Worm (Caenorhabditis elegans) whole organism, L3 larva: ENCODE measurements around the gene B0563.18.

Experiments
- ama-1 ChIP-seq: fragments of 150-350 bp; optimal IDR thresholded peaks from 2 replicates; lab custom pipeline; 2018
- elt-1 ChIP-seq: fragments of 150-350 bp; optimal IDR thresholded peaks from 2 replicates; lab custom pipeline; 2014; ENCODE audit warnings: missing biosample characterization, missing genetic modification characterization
- lin-39 ChIP-seq: fragments of 150-350 bp; optimal IDR thresholded peaks from 2 replicates; lab custom pipeline; 2018; ENCODE audit warnings: missing biosample characterization, missing genetic modification reagents, missing genetic modification characterization
- lsy-12 ChIP-seq: sonication (generic microtip); optimal IDR thresholded peaks from 2 replicates; lab custom pipeline; 2016; ENCODE audit warnings: mild to moderate bottlenecking, missing genetic modification characterization, missing compliant biosample characterization
- nfya-1 ChIP-seq: sonication (generic microtip); optimal IDR thresholded peaks from 2 replicates; lab custom pipeline; 2017; ENCODE audit warnings: missing genetic modification characterization, mild to moderate bottlenecking, missing compliant biosample characterization, antibody characterized with exemption, moderate library complexity; ENCODE audit not compliant: insufficient read depth
- nhr-11 ChIP-seq: fragments of 150-350 bp; optimal IDR thresholded peaks from 2 replicates; lab custom pipeline; 2014; ENCODE audit warnings: missing biosample characterization, missing genetic modification characterization
- nhr-12 ChIP-seq: fragments of 150-350 bp; optimal IDR thresholded peaks from 2 replicates; lab custom pipeline; 2014; ENCODE audit warnings: missing biosample characterization, missing genetic modification characterization
- nhr-237 ChIP-seq: fragments of 150-350 bp; optimal IDR thresholded peaks from 2 replicates; lab custom pipeline; 2014; ENCODE audit warnings: missing biosample characterization, missing genetic modification characterization
- nhr-77 ChIP-seq: fragments of 150-350 bp; optimal IDR thresholded peaks from 2 replicates; lab custom pipeline; 2014; ENCODE audit warnings: missing biosample characterization, missing genetic modification characterization
- unc-39 ChIP-seq: sonication (generic microtip); optimal IDR thresholded peaks from 4 replicates; lab custom pipeline; 2017; ENCODE audit warnings: missing biosample characterization, missing genetic modification characterization
- unc-62 ChIP-seq: fragments of 150-350 bp; sonication (generic microtip); optimal IDR thresholded peaks from 4 replicates; lab custom pipeline; 2014; ENCODE audit warnings: missing biosample characterization, missing genetic modification reagents, missing genetic modification characterization
- zag-1 ChIP-seq: fragments of 150-350 bp; optimal IDR thresholded peaks from 2 replicates; lab custom pipeline; 2014; ENCODE audit warnings: missing biosample characterization, missing genetic modification characterization

- TF ChIP-seq unc-39 (no peak), ama-1 (lab: Kevin White, UChicago) (no peak), elt-1 (tag; lab: Kevin White, UChicago) (no peak), nhr-12 (tag; lab: Kevin White, UChicago) (no peak), lsy-12 (tag; lab: Kevin White, UChicago) (no peak), nfya-1 (no peak), nhr-11 (tag; lab: Kevin White, UChicago) (no peak), lin-39 (no peak), nhr-77 (tag; lab: Kevin White, UChicago) (no peak), unc-62 (GFP tag; lab: Kevin White, UChicago) (no peak), nhr-237 (tag; lab: Kevin White, UChicago) (no peak), zag-1 (tag; lab: Kevin White, UChicago) (no peak)
Observed at ce11 chrX:9212675-9213074, 40.3 kb downstream of the B0563.18 start.
